Worm (Caenorhabditis elegans): ENCODE measurements around the gene F02A9.1.

DNA sequence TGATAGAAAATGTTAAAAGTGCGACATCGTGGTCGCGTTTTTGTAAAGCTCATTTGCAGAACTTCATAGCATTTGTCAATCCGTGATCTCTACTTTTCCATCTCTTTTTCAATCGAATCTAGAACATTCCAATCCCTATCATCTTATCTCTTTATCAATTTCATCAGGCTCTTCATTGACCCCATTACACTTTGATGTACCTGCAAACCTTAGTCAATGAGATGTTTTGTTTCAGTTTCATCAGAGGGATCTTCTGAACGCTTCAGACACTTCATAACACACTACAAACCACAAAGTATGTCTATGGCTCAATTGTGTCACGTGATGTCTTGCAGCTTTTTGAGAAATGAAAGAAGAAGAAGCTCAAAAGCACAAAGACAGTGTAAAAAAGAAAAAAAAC is 5.5 kb upstream of the F02A9.1 start:
- TF ChIP-seq blmp-1 (tag; optimal IDR thresholded peaks at IDR 0.05) (no peak), ama-1 (optimal IDR thresholded peaks at IDR 0.05) (no peak), fkh-4 (tag; optimal IDR thresholded peaks at IDR 0.05; ENCODE audit: borderline replicate concordance) (no peak), xbp-1 (tag; optimal IDR thresholded peaks at IDR 0.05) (no peak), ceh-88 (GFP tag; IDR thresholded peaks at IDR 0.05) (no peak), egl-27 (tag; optimal IDR thresholded peaks at IDR 0.05) (no peak), unc-62 (GFP tag; optimal IDR thresholded peaks at IDR 0.05) (no peak)
